Fruit fly (Drosophila melanogaster): ENCODE results near the gene CG5618.

Gene CG5618

dm6 chr3L:20366074-20366473 lies 12.8 kb downstream of the CG5618 start:
- no peak for TF ChIP-seq CG7101 (tag; optimal IDR thresholded peaks at IDR 0.05)
- TF ChIP-seq Hr96 (GFP tag; optimal IDR thresholded peaks at IDR 0.05): no peak

dm6 chr3L:20366674-20367372 lies 13.6 kb downstream of the CG5618 start, which contains the start of the genes Toll-9 and in:
Toll-9 (minus strand) TSS chr3L:20366724.
in (plus strand) TSS chr3L:20367198.
- no peak for TF ChIP-seq CG7045 (GFP tag; optimal IDR thresholded peaks at IDR 0.05)
- no peak for TF ChIP-seq CG1620 (GFP tag; optimal IDR thresholded peaks at IDR 0.05)
- TF ChIP-seq CG33017 (tag; optimal IDR thresholded peaks at IDR 0.05): no peak
- TF ChIP-seq CG11617 (GFP tag; optimal IDR thresholded peaks at IDR 0.05): no peak
- no peak for TF ChIP-seq CG7101 (tag; optimal IDR thresholded peaks at IDR 0.05)
- no peak for TF ChIP-seq toe (GFP tag; optimal IDR thresholded peaks at IDR 0.05)
- TF ChIP-seq bab1 (GFP tag; optimal IDR thresholded peaks at IDR 0.05): no peak
- no peak for TF ChIP-seq kay (GFP tag; ENCODE audit: borderline replicate concordance)
- no peak for TF ChIP-seq CG12768 (GFP tag; optimal IDR thresholded peaks at IDR 0.05)
- no peak for TF ChIP-seq CG14711 (tag; optimal IDR thresholded peaks at IDR 0.05)
- TF ChIP-seq CG5204 (GFP tag; optimal IDR thresholded peaks at IDR 0.05): no peak
- TF ChIP-seq pad (GFP tag; optimal IDR thresholded peaks at IDR 0.05): no peak
- no peak for TF ChIP-seq tj (GFP tag; optimal IDR thresholded peaks at IDR 0.05)

dm6 chr3L:20370013-20370412 lies 16.8 kb downstream of the CG5618 start, which contains the start of gene CG13247:
CG13247 (plus strand) TSS chr3L:20370313.
- TF ChIP-seq toe (GFP tag; optimal IDR thresholded peaks at IDR 0.05): no peak
- TF ChIP-seq CG11617 (GFP tag; optimal IDR thresholded peaks at IDR 0.05): no peak
- TF ChIP-seq CG1620 (GFP tag; optimal IDR thresholded peaks at IDR 0.05): no peak
- no peak for TF ChIP-seq Hr96 (GFP tag; optimal IDR thresholded peaks at IDR 0.05)
- no peak for TF ChIP-seq CG5204 (GFP tag; optimal IDR thresholded peaks at IDR 0.05)
- TF ChIP-seq cnc (optimal IDR thresholded peaks at IDR 0.05): no peak
- TF ChIP-seq CG33017 (tag; optimal IDR thresholded peaks at IDR 0.05): no peak
- no peak for TF ChIP-seq Mnt (GFP tag; optimal IDR thresholded peaks at IDR 0.05)
- TF ChIP-seq kay (GFP tag; ENCODE audit: borderline replicate concordance): no peak
- TF ChIP-seq CG7101 (tag; optimal IDR thresholded peaks at IDR 0.05): no peak
- TF ChIP-seq CG7045 (GFP tag; optimal IDR thresholded peaks at IDR 0.05): no peak
- TF ChIP-seq CG14711 (tag; optimal IDR thresholded peaks at IDR 0.05): no peak
- no peak for TF ChIP-seq pad (GFP tag; optimal IDR thresholded peaks at IDR 0.05)
- no peak for TF ChIP-seq CG12768 (GFP tag; optimal IDR thresholded peaks at IDR 0.05)
- TF ChIP-seq cic (GFP tag; optimal IDR thresholded peaks at IDR 0.05): no peak
- TF ChIP-seq ovo (GFP tag; optimal IDR thresholded peaks at IDR 0.05): no peak
- TF ChIP-seq Crg-1 (GFP tag; optimal IDR thresholded peaks at IDR 0.05): no peak
- no peak for TF ChIP-seq tj (GFP tag; optimal IDR thresholded peaks at IDR 0.05)
- TF ChIP-seq Clk (GFP tag; optimal IDR thresholded peaks at IDR 0.05): no peak
- TF ChIP-seq bab1 (GFP tag; optimal IDR thresholded peaks at IDR 0.05): no peak

dm6 chr3L:20375467-20375866 lies 22.2 kb downstream of the CG5618 start:
- no peak for TF ChIP-seq CG1620 (GFP tag; optimal IDR thresholded peaks at IDR 0.05)
- no peak for TF ChIP-seq cnc (optimal IDR thresholded peaks at IDR 0.05)

- peak; percentile 80 for TF ChIP-seq CG11617 (GFP tag; optimal IDR thresholded peaks at IDR 0.05)
- TF ChIP-seq cnc (optimal IDR thresholded peaks at IDR 0.05): no peak
- TF ChIP-seq Crg-1 (GFP tag; optimal IDR thresholded peaks at IDR 0.05): peak; percentile 88
- peak; percentile 82 for TF ChIP-seq CG7101 (tag; optimal IDR thresholded peaks at IDR 0.05)
- TF ChIP-seq tj (GFP tag; optimal IDR thresholded peaks at IDR 0.05): peak; percentile 69
- peak; percentile 73 for TF ChIP-seq pad (GFP tag; optimal IDR thresholded peaks at IDR 0.05)
- peak; percentile 79 for TF ChIP-seq CG14711 (tag; optimal IDR thresholded peaks at IDR 0.05)
- peak; percentile 76 for TF ChIP-seq Clk (GFP tag; optimal IDR thresholded peaks at IDR 0.05)
- peak; percentile 93 for TF ChIP-seq Hr96 (GFP tag; optimal IDR thresholded peaks at IDR 0.05)
- peak; percentile 54 for TF ChIP-seq cic (GFP tag; optimal IDR thresholded peaks at IDR 0.05)
- TF ChIP-seq CG7045 (GFP tag; optimal IDR thresholded peaks at IDR 0.05): peak; percentile 84
- peak; percentile 80 for TF ChIP-seq CG12768 (GFP tag; optimal IDR thresholded peaks at IDR 0.05)
- peak; percentile 91 for TF ChIP-seq CG1620 (GFP tag; optimal IDR thresholded peaks at IDR 0.05)
- TF ChIP-seq CG5204 (GFP tag; optimal IDR thresholded peaks at IDR 0.05): peak; percentile 94
- TF ChIP-seq kay (GFP tag; ENCODE audit: borderline replicate concordance): no peak
- TF ChIP-seq CG33017 (tag; optimal IDR thresholded peaks at IDR 0.05): peak; percentile 70
- peak; percentile 96 for TF ChIP-seq toe (GFP tag; optimal IDR thresholded peaks at IDR 0.05)
- peak; percentile 81 for TF ChIP-seq ovo (GFP tag; optimal IDR thresholded peaks at IDR 0.05)
- TF ChIP-seq bab1 (GFP tag; optimal IDR thresholded peaks at IDR 0.05): peak; percentile 46
- peak; percentile 73 for TF ChIP-seq Mnt (GFP tag; optimal IDR thresholded peaks at IDR 0.05)
Measured at dm6 chr3L:20375878-20376563, 22.8 kb downstream of the CG5618 start, which contains the start of the genes Ide and RhoBTB. Ide (minus strand) TSS chr3L:20375896. RhoBTB (plus strand) TSS chr3L:20376242.

- TF ChIP-seq CG5204 (GFP tag; optimal IDR thresholded peaks at IDR 0.05) (no peak), ovo (GFP tag; optimal IDR thresholded peaks at IDR 0.05) (no peak), cnc (optimal IDR thresholded peaks at IDR 0.05) (no peak), Hr96 (GFP tag; optimal IDR thresholded peaks at IDR 0.05) (no peak), CG14711 (tag; optimal IDR thresholded peaks at IDR 0.05) (no peak), pad (GFP tag; optimal IDR thresholded peaks at IDR 0.05) (no peak), CG7045 (GFP tag; optimal IDR thresholded peaks at IDR 0.05) (no peak), cic (GFP tag; optimal IDR thresholded peaks at IDR 0.05) (peak; percentile 15)
Measured at dm6 chr3L:20376564-20376920, 23.3 kb downstream of the CG5618 start.

All from whole organism, adult.